Worm (Caenorhabditis elegans) whole organism, late embryonic: ENCODE data around the gene T19H12.3.

Experiments
- C08G9.2 ChIP-seq: sonication (generic microtip); optimal IDR thresholded peaks from 2 replicates; lab custom pipeline; 2016; ENCODE audit warnings: mild to moderate bottlenecking, missing genetic modification characterization, moderate library complexity, missing compliant biosample characterization
- C38D4.7 ChIP-seq: fragments of 200-800 bp; sonication (Bioruptor generic); optimal IDR thresholded peaks from 2 replicates; lab custom pipeline; 2018; ENCODE audit warnings: mild to moderate bottlenecking, missing genetic modification characterization, moderate library complexity, missing compliant biosample characterization
- K02D7.2 ChIP-seq: sonication (generic microtip); optimal IDR thresholded peaks from 2 replicates; lab custom pipeline; 2017; ENCODE audit warnings: mild to moderate bottlenecking, missing genetic modification characterization, missing compliant biosample characterization
- T23F11.4 ChIP-seq: fragments of 200-800 bp; sonication (Bioruptor generic); optimal IDR thresholded peaks from 2 replicates; lab custom pipeline; 2018; ENCODE audit warnings: mild to moderate bottlenecking, missing genetic modification characterization, missing compliant biosample characterization
- Y22D7AL.16 ChIP-seq: sonication (generic microtip); optimal IDR thresholded peaks from 2 replicates; lab custom pipeline; 2016; ENCODE audit warnings: missing genetic modification characterization, missing compliant biosample characterization
- ama-1 ChIP-seq: fragments of 150-350 bp; optimal IDR thresholded peaks from 2 replicates; lab custom pipeline; 2014
- ceh-14 ChIP-seq: sonication (generic microtip); optimal IDR thresholded peaks from 2 replicates; lab custom pipeline; 2016; ENCODE audit warnings: missing genotype, missing genetic modification characterization, missing compliant biosample characterization
- ceh-2 ChIP-seq: sonication (generic microtip); optimal IDR thresholded peaks from 2 replicates; lab custom pipeline; 2016; ENCODE audit warnings: missing genotype, missing genetic modification characterization, missing compliant biosample characterization
- ceh-24 ChIP-seq: sonication (generic microtip); optimal IDR thresholded peaks from 2 replicates; lab custom pipeline; 2016; ENCODE audit warnings: mild to moderate bottlenecking, missing genetic modification characterization, missing compliant biosample characterization
- ceh-30 ChIP-seq: fragments of 150-350 bp; optimal IDR thresholded peaks from 2 replicates; lab custom pipeline; 2014; ENCODE audit warnings: missing biosample characterization, missing genetic modification characterization
- ceh-31 ChIP-seq: sonication (generic microtip); optimal IDR thresholded peaks from 2 replicates; lab custom pipeline; 2016; ENCODE audit warnings: missing genetic modification characterization, missing compliant biosample characterization
- ceh-45 ChIP-seq: fragments of 200-800 bp; sonication (Bioruptor generic); IDR thresholded peaks from 2 replicates; pipeline ENCODE4 v1.3.6; 2022; ENCODE audit warnings: missing genetic modification reagents, missing genetic modification characterization, missing compliant biosample characterization
- ceh-48 ChIP-seq: sonication (generic microtip); optimal IDR thresholded peaks from 2 replicates; lab custom pipeline; 2016; ENCODE audit warnings: missing genetic modification characterization, inconsistent platforms, missing compliant biosample characterization
- ceh-6 ChIP-seq: fragments of 200-800 bp; sonication (Bioruptor generic); optimal IDR thresholded peaks from 2 replicates; lab custom pipeline; 2018; ENCODE audit warnings: mild to moderate bottlenecking, missing genetic modification characterization, missing compliant biosample characterization
- ceh-9 ChIP-seq: sonication (generic microtip); optimal IDR thresholded peaks from 2 replicates; lab custom pipeline; 2016; ENCODE audit warnings: mild to moderate bottlenecking, missing genetic modification characterization, inconsistent platforms, missing compliant biosample characterization
- che-1 ChIP-seq: sonication (generic microtip); optimal IDR thresholded peaks from 2 replicates; lab custom pipeline; 2016; ENCODE audit warnings: mild to moderate bottlenecking, missing genetic modification characterization, missing compliant biosample characterization
- dmd-4 ChIP-seq: sonication (generic microtip); optimal IDR thresholded peaks from 2 replicates; lab custom pipeline; 2016; ENCODE audit warnings: borderline replicate concordance, missing genetic modification characterization, missing compliant biosample characterization
- dve-1 ChIP-seq: sonication (generic microtip); optimal IDR thresholded peaks from 2 replicates; lab custom pipeline; 2017; ENCODE audit warnings: antibody characterized with exemption, mild to moderate bottlenecking, missing genetic modification characterization, missing compliant biosample characterization
- elt-4 ChIP-seq: sonication (generic microtip); optimal IDR thresholded peaks from 2 replicates; lab custom pipeline; 2016; ENCODE audit warnings: missing genetic modification characterization, missing compliant biosample characterization
- fax-1 ChIP-seq: sonication (generic microtip); optimal IDR thresholded peaks from 2 replicates; lab custom pipeline; 2016; ENCODE audit warnings: missing genotype, missing genetic modification characterization, missing compliant biosample characterization
- hlh-30 ChIP-seq: sonication (generic microtip); optimal IDR thresholded peaks from 2 replicates; lab custom pipeline; 2017; ENCODE audit warnings: antibody characterized with exemption, missing genetic modification characterization, missing compliant biosample characterization; ENCODE audit not compliant: insufficient read depth
- hlh-8 ChIP-seq: sonication (generic microtip); optimal IDR thresholded peaks from 2 replicates; lab custom pipeline; 2016; ENCODE audit warnings: missing genotype, missing genetic modification characterization, missing compliant biosample characterization
- lin-11 ChIP-seq: fragments of 200-800 bp; sonication (Bioruptor generic); optimal IDR thresholded peaks from 2 replicates; lab custom pipeline; 2018; ENCODE audit warnings: mild to moderate bottlenecking, missing genetic modification characterization, missing compliant biosample characterization
- madf-2 ChIP-seq: sonication (generic microtip); optimal IDR thresholded peaks from 2 replicates; lab custom pipeline; 2017; ENCODE audit warnings: missing genetic modification characterization, missing compliant biosample characterization
- mec-3 ChIP-seq: sonication (generic microtip); optimal IDR thresholded peaks from 2 replicates; lab custom pipeline; 2016; ENCODE audit warnings: borderline replicate concordance, missing genetic modification characterization, missing compliant biosample characterization
- nfya-1 ChIP-seq: sonication (generic microtip); optimal IDR thresholded peaks from 2 replicates; lab custom pipeline; 2017; ENCODE audit warnings: missing genetic modification characterization, mild to moderate bottlenecking, missing compliant biosample characterization, antibody characterized with exemption, moderate library complexity
- pat-9 ChIP-seq: fragments of 200-800 bp; sonication (Bioruptor generic); optimal IDR thresholded peaks from 2 replicates; lab custom pipeline; 2018; ENCODE audit warnings: mild to moderate bottlenecking, missing genetic modification characterization, moderate library complexity, missing compliant biosample characterization
- pha-2 ChIP-seq: sonication (generic microtip); optimal IDR thresholded peaks from 2 replicates; lab custom pipeline; 2017; ENCODE audit warnings: mild to moderate bottlenecking, missing genetic modification characterization, missing compliant biosample characterization
- ref-2 ChIP-seq: sonication (generic microtip); optimal IDR thresholded peaks from 2 replicates; lab custom pipeline; 2016; ENCODE audit warnings: missing genetic modification characterization, missing compliant biosample characterization
- rnt-1 ChIP-seq: sonication (generic microtip); optimal IDR thresholded peaks from 2 replicates; lab custom pipeline; 2016; ENCODE audit warnings: missing genetic modification characterization, missing compliant biosample characterization
- sdc-2 ChIP-seq: sonication (generic microtip); optimal IDR thresholded peaks from 2 replicates; lab custom pipeline; 2016; ENCODE audit warnings: missing genotype, missing genetic modification characterization, missing compliant biosample characterization
- sox-2 ChIP-seq: fragments of 200-800 bp; sonication (Bioruptor generic); IDR thresholded peaks from 2 replicates; pipeline ENCODE4 v1.3.6; 2022; ENCODE audit warnings: missing genetic modification reagents, missing genetic modification characterization, missing compliant biosample characterization
- sox-4 ChIP-seq: sonication (generic microtip); optimal IDR thresholded peaks from 2 replicates; lab custom pipeline; 2017; ENCODE audit warnings: mild to moderate bottlenecking, missing genetic modification characterization, inconsistent platforms, missing compliant biosample characterization
- syd-9 ChIP-seq: sonication (generic microtip); optimal IDR thresholded peaks from 2 replicates; lab custom pipeline; 2016; ENCODE audit warnings: mild to moderate bottlenecking, missing genetic modification characterization, moderate library complexity, missing compliant biosample characterization
- tbx-2 ChIP-seq: sonication (generic microtip); optimal IDR thresholded peaks from 2 replicates; lab custom pipeline; 2016; ENCODE audit warnings: missing genetic modification characterization, missing compliant biosample characterization
- tbx-7 ChIP-seq: sonication (generic microtip); optimal IDR thresholded peaks from 2 replicates; lab custom pipeline; 2016; ENCODE audit warnings: missing genotype, missing genetic modification characterization, missing compliant biosample characterization
- ttx-3 ChIP-seq: sonication (generic microtip); optimal IDR thresholded peaks from 2 replicates; lab custom pipeline; 2016; ENCODE audit warnings: missing genetic modification reagents, missing genetic modification characterization, missing compliant biosample characterization
- unc-3 ChIP-seq, 2 experiments: fragments of 200-800 bp in 1 of 2; sonication (Bioruptor generic) in 1 of 2; sonication (generic microtip) in 1 of 2; conservative IDR thresholded peaks in 1 of 2; optimal IDR thresholded peaks in 1 of 2; 2 replicates each; pipeline versions ENCODE4 v1.3.6 to Lab custom; 2016 to 2022; ENCODE audit warnings: missing compliant biosample characterization in 2 of 2, missing genetic modification characterization in 2 of 2, missing genetic modification reagents in 1 of 2
- unc-42 ChIP-seq: sonication (generic microtip); optimal IDR thresholded peaks from 2 replicates; lab custom pipeline; 2016; ENCODE audit warnings: missing genotype, missing genetic modification characterization, missing compliant biosample characterization
- zip-5 ChIP-seq: sonication (generic microtip); optimal IDR thresholded peaks from 2 replicates; lab custom pipeline; 2016; ENCODE audit warnings: missing genetic modification characterization, missing compliant biosample characterization
- ztf-16 ChIP-seq: sonication (generic microtip); optimal IDR thresholded peaks from 2 replicates; lab custom pipeline; 2017; ENCODE audit warnings: missing genetic modification characterization, missing compliant biosample characterization

T19H12.3 gene

DNA sequence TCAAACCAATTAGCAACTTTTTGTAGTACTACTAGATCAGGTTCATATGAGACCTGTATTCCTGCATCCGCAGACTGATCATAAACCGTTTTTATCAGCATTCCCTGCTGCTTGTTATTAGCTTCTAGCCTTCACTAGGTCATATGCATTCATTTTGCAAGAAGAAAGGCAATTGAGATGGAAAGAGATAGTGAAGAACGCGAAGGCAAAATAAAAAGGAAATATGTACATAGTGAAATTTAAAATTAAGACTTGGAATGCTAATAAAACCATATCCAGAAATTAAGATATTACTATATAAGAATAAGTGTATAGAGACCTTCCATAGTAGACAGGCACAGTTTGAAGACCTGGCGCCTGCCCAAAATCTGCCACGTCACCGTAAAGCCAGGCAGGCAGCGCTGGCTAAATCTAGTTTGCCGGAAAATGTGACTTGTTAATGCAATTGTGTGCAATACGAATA lies 35.2 kb downstream of the T19H12.3 start, which contains the start of the genes C02E7.8 and srh-23:
TSS of gene C02E7.8 (minus strand) at position 101 of the 463 bp plus-strand sequence.
TSS of gene srh-23 (plus strand) at position 413 of the 463 bp plus-strand sequence.
- TF ChIP-seq nfya-1 (tag; lab: Kevin White, UChicago): no peak
- TF ChIP-seq sox-4 (tag; lab: Kevin White, UChicago): no peak
- TF ChIP-seq sox-2: no peak
- TF ChIP-seq ztf-16 (tag; lab: Kevin White, UChicago): no peak
- TF ChIP-seq zip-5 (tag; lab: Kevin White, UChicago): no peak
- no peak for TF ChIP-seq dmd-4
- no peak for TF ChIP-seq K02D7.2
- no peak for TF ChIP-seq ttx-3 (tag; lab: Kevin White, UChicago)
- TF ChIP-seq ama-1 (lab: Kevin White, UChicago): no peak
- TF ChIP-seq hlh-8 (tag; lab: Kevin White, UChicago): no peak
- no peak for TF ChIP-seq T23F11.4
- TF ChIP-seq dve-1 (tag; lab: Kevin White, UChicago): no peak
- no peak for TF ChIP-seq lin-11
- TF ChIP-seq ceh-2 (tag; lab: Kevin White, UChicago): no peak
- TF ChIP-seq unc-42: no peak
- TF ChIP-seq ceh-31: no peak
- no peak for TF ChIP-seq sdc-2 (tag; lab: Kevin White, UChicago)
- no peak for TF ChIP-seq ceh-6 (GFP tag; lab: Kevin White, UChicago)

DNA sequence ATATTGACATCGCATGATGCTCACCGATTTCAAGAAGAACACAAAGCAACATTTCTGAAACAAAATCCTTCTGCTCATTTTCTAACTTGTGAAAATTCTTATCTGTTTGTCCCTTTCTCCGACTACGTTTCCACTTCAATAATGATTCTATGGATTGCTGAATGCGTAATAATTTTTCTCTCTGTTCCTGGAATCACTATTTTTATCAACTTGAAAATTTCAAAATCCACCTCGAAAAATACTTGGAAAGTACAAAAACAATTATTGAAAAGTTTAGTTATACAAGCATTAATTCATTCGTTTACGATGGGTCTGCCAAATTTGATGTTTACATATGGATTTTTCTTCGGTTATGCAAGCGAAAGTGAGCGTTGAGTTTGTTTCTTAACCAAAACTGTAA lies 36.6 kb downstream of the T19H12.3 start, which contains the start of gene srh-22:
TSS of gene srh-22 (plus strand) at position 301 of the 400 bp plus-strand sequence.
- no peak for TF ChIP-seq unc-3 (GFP tag; conservative IDR thresholded peaks at IDR 0.05; lab: Robert Waterston, UW)
- TF ChIP-seq unc-3 (tag; optimal IDR thresholded peaks at IDR 0.05; lab: Kevin White, UChicago): no peak
- no peak for TF ChIP-seq ceh-48 (tag; lab: Kevin White, UChicago)
- no peak for TF ChIP-seq ceh-24 (tag; lab: Kevin White, UChicago)
- no peak for TF ChIP-seq ceh-9 (tag; lab: Kevin White, UChicago)
- no peak for TF ChIP-seq madf-2 (tag; lab: Kevin White, UChicago)
- no peak for TF ChIP-seq tbx-7
- TF ChIP-seq C38D4.7 (GFP tag; lab: Kevin White, UChicago): no peak

DNA sequence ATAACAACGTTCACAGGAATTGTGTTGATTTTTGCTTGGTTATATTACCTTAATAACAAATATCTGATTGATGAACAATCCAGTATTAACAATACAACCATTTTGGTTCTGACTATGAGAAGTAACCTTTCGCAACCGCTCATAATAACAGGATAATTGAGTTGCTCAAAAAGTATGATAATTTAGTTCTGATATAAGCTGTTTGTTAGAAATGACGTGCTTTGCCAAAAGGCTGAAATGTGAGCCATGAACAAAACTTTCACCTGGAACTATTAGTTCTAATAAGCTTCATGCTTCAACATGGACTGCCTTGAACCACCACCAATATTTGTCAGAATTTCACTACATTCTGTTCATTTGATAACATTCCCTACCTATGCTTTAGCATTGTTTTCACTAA lies 39.1 kb downstream of the T19H12.3 start, which contains the start of gene srh-20:
TSS of gene srh-20 (plus strand) at position 301 of the 400 bp plus-strand sequence.
- no peak for TF ChIP-seq pha-2 (tag; lab: Kevin White, UChicago)
- TF ChIP-seq ceh-45 (GFP tag; lab: Robert Waterston, UW): no peak
- no peak for TF ChIP-seq ceh-9 (tag; lab: Kevin White, UChicago)
- no peak for TF ChIP-seq ceh-30 (tag; lab: Kevin White, UChicago)
- no peak for TF ChIP-seq elt-4 (tag; lab: Kevin White, UChicago)
- no peak for TF ChIP-seq dmd-4
- TF ChIP-seq nfya-1 (tag; lab: Kevin White, UChicago): no peak
- TF ChIP-seq rnt-1 (tag; lab: Kevin White, UChicago): no peak
- TF ChIP-seq hlh-30 (tag; lab: Kevin White, UChicago): no peak

DNA sequence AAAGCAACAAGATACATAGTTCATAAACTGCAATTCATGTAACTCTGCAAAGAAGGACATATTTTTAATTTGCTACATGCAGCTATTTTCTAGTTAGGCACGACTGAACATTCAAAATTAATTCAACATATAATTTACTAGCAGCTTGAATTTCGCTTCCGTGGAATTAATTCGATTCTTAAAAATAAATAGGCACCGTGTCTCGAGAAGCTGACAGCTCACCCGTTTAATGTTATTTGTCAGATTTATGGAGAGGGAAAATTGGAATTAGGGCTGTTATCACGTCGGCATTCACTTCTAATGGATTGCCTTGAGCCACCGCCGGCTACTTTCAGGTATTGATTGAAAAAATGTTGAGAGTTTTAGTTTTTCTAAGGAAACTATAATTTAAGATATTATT lies 40.9 kb downstream of the T19H12.3 start, which contains the start of gene srh-21:
TSS of gene srh-21 (plus strand) at position 301 of the 400 bp plus-strand sequence.
- TF ChIP-seq sdc-2 (tag; lab: Kevin White, UChicago) (no peak), elt-4 (tag; lab: Kevin White, UChicago) (no peak), pat-9 (no peak), mec-3 (tag; lab: Kevin White, UChicago) (no peak), sox-2 (no peak), hlh-8 (tag; lab: Kevin White, UChicago) (no peak), ceh-14 (no peak), tbx-2 (no peak), Y22D7AL.16 (tag; lab: Kevin White, UChicago) (no peak), unc-3 (GFP tag; conservative IDR thresholded peaks at IDR 0.05; lab: Robert Waterston, UW) (no peak), unc-3 (tag; optimal IDR thresholded peaks at IDR 0.05; lab: Kevin White, UChicago) (no peak), C08G9.2 (tag; lab: Kevin White, UChicago) (no peak), che-1 (tag; lab: Kevin White, UChicago) (no peak), madf-2 (tag; lab: Kevin White, UChicago) (no peak), ref-2 (tag; lab: Kevin White, UChicago) (no peak), fax-1 (no peak), syd-9 (tag; lab: Kevin White, UChicago) (no peak), zip-5 (tag; lab: Kevin White, UChicago) (no peak)
